Worm (Caenorhabditis elegans) whole organism, L2 larva: ENCODE results near the gene Y69A2AR.22.

ENCODE experiments used
- C34F6.9 ChIP-seq: fragments of 150-350 bp; optimal IDR thresholded peaks from 2 replicates; lab custom pipeline; 2014; ENCODE audit warnings: missing biosample characterization, missing genetic modification characterization
- R02D3.7 ChIP-seq: fragments of 150-350 bp; optimal IDR thresholded peaks from 2 replicates; lab custom pipeline; 2014; ENCODE audit warnings: missing biosample characterization, missing genetic modification characterization
- Y55F3AM.14 ChIP-seq: fragments of 200-800 bp; sonication (Bioruptor generic); optimal IDR thresholded peaks from 2 replicates; lab custom pipeline; 2018; ENCODE audit warnings: mild to moderate bottlenecking, missing genetic modification characterization, missing compliant biosample characterization
- ZK546.5 ChIP-seq: sonication (generic microtip); optimal IDR thresholded peaks from 2 replicates; lab custom pipeline; 2017; ENCODE audit warnings: missing biosample characterization, missing genetic modification characterization
- aly-2 ChIP-seq: fragments of 150-350 bp; optimal IDR thresholded peaks from 2 replicates; lab custom pipeline; 2014; ENCODE audit warnings: missing biosample characterization, missing genetic modification characterization
- blmp-1 ChIP-seq: sonication (generic microtip); optimal IDR thresholded peaks from 2 replicates; lab custom pipeline; 2017; ENCODE audit warnings: missing genetic modification characterization, mild to moderate bottlenecking, missing compliant biosample characterization, antibody characterized with exemption, moderate library complexity; ENCODE audit not compliant: insufficient read depth
- egl-27 ChIP-seq: sonication (generic microtip); optimal IDR thresholded peaks from 3 replicates; lab custom pipeline; 2017; ENCODE audit warnings: missing biosample characterization, missing genetic modification reagents, missing genetic modification characterization
- elt-1 ChIP-seq: fragments of 150-350 bp; optimal IDR thresholded peaks from 2 replicates; lab custom pipeline; 2014; ENCODE audit warnings: missing biosample characterization, missing genetic modification characterization
- elt-3 ChIP-seq: sonication (generic microtip); optimal IDR thresholded peaks from 2 replicates; lab custom pipeline; 2017; ENCODE audit warnings: missing biosample characterization, missing genetic modification characterization
- fos-1 ChIP-seq: fragments of 150-350 bp; optimal IDR thresholded peaks from 2 replicates; lab custom pipeline; 2014; ENCODE audit warnings: missing biosample characterization, missing genetic modification characterization
- gmeb-1 ChIP-seq: fragments of 150-350 bp; optimal IDR thresholded peaks from 2 replicates; lab custom pipeline; 2014; ENCODE audit warnings: missing biosample characterization, missing genetic modification characterization
- lin-11 ChIP-seq: fragments of 150-350 bp; sonication (generic microtip); optimal IDR thresholded peaks from 2 replicates; lab custom pipeline; 2014; ENCODE audit warnings: missing biosample characterization, missing genetic modification characterization, inconsistent platforms, mixed read lengths
- lin-13 ChIP-seq: fragments of 150-350 bp; optimal IDR thresholded peaks from 2 replicates; lab custom pipeline; 2014; ENCODE audit warnings: missing biosample characterization, missing genetic modification reagents, missing genetic modification characterization
- lin-39 ChIP-seq: fragments of 150-350 bp; optimal IDR thresholded peaks from 2 replicates; lab custom pipeline; 2014; ENCODE audit warnings: missing biosample characterization, missing genetic modification reagents, missing genetic modification characterization
- mbf-1 ChIP-seq: sonication (generic microtip); optimal IDR thresholded peaks from 2 replicates; lab custom pipeline; 2017; ENCODE audit warnings: missing biosample characterization, missing genetic modification characterization
- nhr-10 ChIP-seq: sonication (generic microtip); optimal IDR thresholded peaks from 2 replicates; lab custom pipeline; 2017; ENCODE audit warnings: missing biosample characterization, missing genetic modification characterization
- nhr-12 ChIP-seq: fragments of 150-350 bp; optimal IDR thresholded peaks from 2 replicates; lab custom pipeline; 2014; ENCODE audit warnings: missing biosample characterization, missing genetic modification characterization
- nhr-23 ChIP-seq: fragments of 150-350 bp; optimal IDR thresholded peaks from 2 replicates; lab custom pipeline; 2014; ENCODE audit warnings: missing biosample characterization, missing genetic modification reagents, missing genetic modification characterization
- nhr-237 ChIP-seq: fragments of 150-350 bp; optimal IDR thresholded peaks from 2 replicates; lab custom pipeline; 2014; ENCODE audit warnings: missing biosample characterization, missing genetic modification characterization
- nhr-25 ChIP-seq: fragments of 150-350 bp; sonication (generic microtip); optimal IDR thresholded peaks from 3 replicates; lab custom pipeline; 2014; ENCODE audit warnings: missing biosample characterization, missing genetic modification characterization
- nhr-77 ChIP-seq: fragments of 150-350 bp; optimal IDR thresholded peaks from 2 replicates; lab custom pipeline; 2014; ENCODE audit warnings: missing biosample characterization, missing genetic modification characterization
- sem-4 ChIP-seq: fragments of 150-350 bp; optimal IDR thresholded peaks from 2 replicates; lab custom pipeline; 2014; ENCODE audit warnings: missing biosample characterization, missing genetic modification reagents, missing genetic modification characterization
- sma-3 ChIP-seq: sonication (generic microtip); optimal IDR thresholded peaks from 2 replicates; lab custom pipeline; 2016; ENCODE audit warnings: missing genetic modification reagents, missing genetic modification characterization, missing compliant biosample characterization
- snpc-4 ChIP-seq: fragments of 150-350 bp; optimal IDR thresholded peaks from 2 replicates; lab custom pipeline; 2014; ENCODE audit warnings: missing biosample characterization, missing genetic modification characterization
- unc-55 ChIP-seq: fragments of 150-350 bp; sonication (generic microtip); optimal IDR thresholded peaks from 3 replicates; lab custom pipeline; 2014; ENCODE audit warnings: missing biosample characterization, missing genetic modification reagents, missing genetic modification characterization
- unc-62 ChIP-seq: fragments of 150-350 bp; optimal IDR thresholded peaks from 2 replicates; lab custom pipeline; 2014; ENCODE audit warnings: missing biosample characterization, missing genetic modification reagents, missing genetic modification characterization
- zag-1 ChIP-seq: fragments of 150-350 bp; optimal IDR thresholded peaks from 2 replicates; lab custom pipeline; 2014; ENCODE audit warnings: missing biosample characterization, missing genetic modification characterization
- ztf-1 ChIP-seq: fragments of 200-800 bp; sonication (Bioruptor generic); conservative IDR thresholded peaks from 2 replicates; pipeline ENCODE4 v1.3.6; 2022; ENCODE audit warnings: missing genetic modification characterization, missing compliant biosample characterization
- ztf-11 ChIP-seq: sonication (generic microtip); optimal IDR thresholded peaks from 2 replicates; lab custom pipeline; 2017; ENCODE audit warnings: missing biosample characterization, missing genetic modification characterization
- ztf-4 ChIP-seq: fragments of 150-350 bp; optimal IDR thresholded peaks from 2 replicates; lab custom pipeline; 2014; ENCODE audit warnings: missing biosample characterization, missing genetic modification characterization

Gene Y69A2AR.22

DNA sequence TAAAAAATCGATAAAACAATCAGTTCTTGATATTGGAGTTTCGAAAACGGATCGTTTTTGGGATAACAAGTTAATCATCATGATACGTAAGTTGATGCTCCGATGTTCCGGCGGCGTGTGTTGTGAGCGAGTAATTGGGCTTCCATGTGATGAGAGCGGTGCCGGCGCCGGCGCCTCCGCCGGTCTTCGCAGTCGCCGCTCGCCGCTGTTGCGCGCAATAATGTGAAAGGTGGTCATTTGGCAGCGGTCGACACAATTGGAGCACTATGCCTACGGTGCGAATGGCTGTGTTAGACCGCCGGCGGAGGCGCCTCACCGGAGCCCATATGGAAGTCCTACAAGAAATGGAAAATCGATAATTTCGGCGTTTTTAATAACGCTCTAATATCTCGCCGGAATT, 44.1 kb upstream of the Y69A2AR.22 start:
- TF ChIP-seq egl-27 (tag; lab: Kevin White, UChicago) (no peak), ztf-11 (no peak), R02D3.7 (no peak), elt-3 (tag; lab: Kevin White, UChicago) (no peak), snpc-4 (tag; lab: Kevin White, UChicago) (no peak), nhr-23 (tag; lab: Kevin White, UChicago) (no peak), unc-62 (GFP tag; lab: Kevin White, UChicago) (no peak), elt-1 (tag; lab: Kevin White, UChicago) (no peak), ztf-1 (GFP tag; lab: Robert Waterston, UW) (no peak), Y55F3AM.14 (GFP tag; lab: Kevin White, UChicago) (no peak), mbf-1 (tag; lab: Kevin White, UChicago) (no peak), ztf-4 (no peak), nhr-10 (tag; lab: Kevin White, UChicago) (no peak), lin-39 (tag; lab: Kevin White, UChicago) (no peak), nhr-77 (tag; lab: Kevin White, UChicago) (no peak)

DNA sequence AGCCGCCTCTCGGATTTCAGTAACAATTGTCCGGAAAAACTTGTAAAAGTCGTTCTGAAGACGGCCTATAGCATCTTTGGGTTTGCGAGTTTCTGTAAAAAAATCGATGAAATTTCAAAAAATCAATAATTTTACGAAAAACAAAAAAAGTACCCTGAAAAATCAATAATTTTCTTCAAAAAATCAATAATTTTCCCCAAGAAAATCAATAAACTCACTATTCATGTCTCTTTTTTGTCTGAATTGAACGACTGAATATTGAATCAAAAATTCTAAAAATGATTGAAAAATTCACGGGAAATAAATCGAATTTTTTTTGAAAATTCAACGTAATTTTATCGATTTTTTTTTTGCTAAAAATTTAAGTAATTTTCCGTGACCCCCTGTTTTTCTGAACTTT, 43.7 kb upstream of the Y69A2AR.22 start, which contains the start of gene Y69A2AR.23:
TSS of gene Y69A2AR.23 (minus strand) at position 267 of the 400 bp plus-strand sequence.
- no peak for TF ChIP-seq lin-13 (GFP tag; lab: Kevin White, UChicago)
- TF ChIP-seq ZK546.5 = no peak
- no peak for TF ChIP-seq nhr-12
- TF ChIP-seq nhr-23 (tag; lab: Kevin White, UChicago) = no peak
- no peak for TF ChIP-seq zag-1 (tag; lab: Kevin White, UChicago)
- TF ChIP-seq gmeb-1 (tag; lab: Kevin White, UChicago) = no peak
- TF ChIP-seq nhr-25 (tag; lab: Kevin White, UChicago) = no peak
- TF ChIP-seq sem-4 (tag; lab: Kevin White, UChicago) = no peak
- TF ChIP-seq mbf-1 (tag; lab: Kevin White, UChicago) = no peak
- no peak for TF ChIP-seq unc-55 (GFP tag; lab: Kevin White, UChicago)

DNA sequence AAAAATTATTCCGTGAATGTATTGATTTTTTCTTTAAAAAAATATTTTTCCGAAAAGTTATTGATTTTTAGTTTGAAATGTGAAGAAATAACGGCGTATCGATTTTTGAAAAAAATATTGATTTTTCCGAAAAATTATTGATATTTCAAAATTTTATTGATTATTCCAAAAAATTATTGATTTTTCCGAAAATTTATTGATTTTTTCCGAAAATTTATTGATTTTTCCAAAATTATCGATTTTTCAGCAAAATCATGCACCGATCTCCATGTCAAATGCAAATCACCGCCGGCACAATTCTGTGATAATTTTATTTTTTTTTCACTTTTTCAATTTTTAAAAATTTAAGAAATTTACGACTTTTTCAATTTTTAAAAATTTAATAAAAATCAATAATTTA, 41.8 kb upstream of the Y69A2AR.22 start:
- TF ChIP-seq gmeb-1 (tag; lab: Kevin White, UChicago) = no peak
- no peak for TF ChIP-seq nhr-12
- TF ChIP-seq aly-2 (tag; lab: Kevin White, UChicago) = no peak
- TF ChIP-seq R02D3.7 = no peak
- no peak for TF ChIP-seq Y55F3AM.14 (GFP tag; lab: Kevin White, UChicago)
- TF ChIP-seq C34F6.9 = no peak
- no peak for TF ChIP-seq lin-11 (tag; lab: Kevin White, UChicago)
- no peak for TF ChIP-seq ZK546.5

DNA sequence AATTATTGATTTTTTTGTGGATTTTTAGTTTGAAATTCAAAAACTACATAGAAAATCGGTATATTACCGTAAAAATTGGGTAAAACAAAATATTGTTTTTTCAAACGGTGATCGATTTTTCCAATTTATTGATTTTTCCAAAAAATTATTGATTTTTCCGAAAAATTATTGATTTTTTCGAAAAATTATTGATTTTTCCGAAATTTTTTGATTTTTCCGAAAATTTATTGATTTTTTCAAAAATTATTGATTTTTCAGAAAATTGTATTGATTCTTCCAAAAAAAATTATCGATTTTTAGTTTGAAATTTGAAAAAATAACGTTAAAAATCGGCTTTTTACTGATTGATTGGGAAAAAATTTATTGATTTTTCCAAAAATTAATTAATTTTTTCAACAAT, 41.0 kb upstream of the Y69A2AR.22 start:
- TF ChIP-seq ztf-1 (GFP tag; lab: Robert Waterston, UW) = no peak
- TF ChIP-seq gmeb-1 (tag; lab: Kevin White, UChicago) = no peak
- no peak for TF ChIP-seq nhr-12
- TF ChIP-seq nhr-237 (tag; lab: Kevin White, UChicago) = no peak
- no peak for TF ChIP-seq unc-62 (GFP tag; lab: Kevin White, UChicago)
- TF ChIP-seq blmp-1 (tag; lab: Kevin White, UChicago) = no peak
- no peak for TF ChIP-seq nhr-23 (tag; lab: Kevin White, UChicago)

DNA sequence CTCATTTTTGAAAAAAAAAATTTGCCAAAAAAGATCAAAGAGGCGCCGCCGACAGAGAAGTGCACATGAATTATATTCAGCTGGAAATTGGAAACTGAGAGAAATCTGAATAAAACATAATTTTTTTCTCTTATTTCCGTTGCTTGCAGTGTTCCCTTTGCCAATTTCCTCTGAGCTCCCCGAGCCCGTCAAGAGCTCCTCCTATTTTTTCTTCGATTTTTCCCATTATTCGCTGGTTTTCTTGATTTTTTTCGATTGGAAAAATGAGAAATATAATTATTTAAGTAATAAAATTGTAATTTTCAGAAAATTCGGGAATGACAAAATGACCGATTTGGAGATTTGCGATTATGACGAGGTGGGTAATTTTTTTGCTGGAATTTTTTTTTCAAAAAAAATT, 34.3 kb upstream of the Y69A2AR.22 start, which contains the start of gene sprr-3:
TSS of gene sprr-3 (plus strand) at position 301 of the 400 bp plus-strand sequence.
- TF ChIP-seq lin-13 (GFP tag; lab: Kevin White, UChicago) = no peak
- no peak for TF ChIP-seq sma-3 (GFP tag; lab: Kevin White, UChicago)
- no peak for TF ChIP-seq egl-27 (tag; lab: Kevin White, UChicago)
- TF ChIP-seq lin-11 (tag; lab: Kevin White, UChicago) = no peak
- no peak for TF ChIP-seq aly-2 (tag; lab: Kevin White, UChicago)
- TF ChIP-seq, all 48 proteins: peak for 0

DNA sequence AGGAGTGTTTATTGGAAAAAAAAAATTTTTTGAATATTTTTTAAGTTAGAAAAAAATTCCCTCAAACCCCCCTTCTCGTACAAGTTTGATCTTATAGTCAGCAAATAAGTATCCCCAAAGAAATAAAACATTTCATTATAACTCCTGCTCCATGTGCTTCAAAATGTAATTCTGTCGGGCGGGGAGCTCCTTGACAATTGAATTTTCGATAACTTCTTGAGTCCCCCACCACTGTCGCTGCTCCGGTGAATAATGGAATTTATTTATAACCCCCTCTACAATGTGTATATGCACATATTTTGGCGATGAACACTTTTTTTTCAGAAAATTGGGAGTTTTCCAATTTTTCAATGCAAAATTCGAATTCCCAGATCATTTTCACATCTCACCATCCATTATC, 30.0 kb upstream of the Y69A2AR.22 start:
- TF ChIP-seq nhr-10 (tag; lab: Kevin White, UChicago) (no peak), blmp-1 (tag; lab: Kevin White, UChicago) (no peak), gmeb-1 (tag; lab: Kevin White, UChicago) (no peak), fos-1 (tag; lab: Kevin White, UChicago) (no peak), ztf-1 (GFP tag; lab: Robert Waterston, UW) (no peak)
